Worm (Caenorhabditis elegans): Measurements from ENCODE around the gene F59B8.1.

DNA sequence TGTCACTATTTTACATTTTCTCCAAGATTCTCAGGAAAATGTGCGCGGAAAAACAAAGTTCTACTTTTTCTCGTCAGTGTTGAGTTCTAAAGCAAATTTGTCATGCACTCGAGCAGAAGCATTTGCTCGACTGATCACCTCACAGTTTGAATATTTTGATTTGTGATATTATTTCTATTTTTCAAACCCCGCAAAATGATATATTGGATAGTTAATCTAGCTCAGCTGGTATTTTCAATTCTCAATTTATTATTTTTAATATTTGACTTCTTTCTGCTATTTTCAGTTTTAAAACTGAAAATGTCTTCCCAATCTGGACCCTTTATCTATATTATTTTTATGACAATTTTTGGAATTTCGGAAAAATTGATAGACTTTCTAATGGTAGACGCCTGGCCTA, 5.0 kb upstream of the F59B8.1 start, which contains the start of gene srxa-2:
- TF ChIP-seq lin-15B (tag; optimal IDR thresholded peaks at IDR 0.05) = no peak
- no peak for TF ChIP-seq unc-39 (tag; optimal IDR thresholded peaks at IDR 0.05)

All from whole organism, L4 larva.